Fruit fly (Drosophila melanogaster): ENCODE data around the gene Amt.
A peak's percentile ranks its signal among the peaks of the same experiment; 100 is the strongest.

The Amt gene

DNA sequence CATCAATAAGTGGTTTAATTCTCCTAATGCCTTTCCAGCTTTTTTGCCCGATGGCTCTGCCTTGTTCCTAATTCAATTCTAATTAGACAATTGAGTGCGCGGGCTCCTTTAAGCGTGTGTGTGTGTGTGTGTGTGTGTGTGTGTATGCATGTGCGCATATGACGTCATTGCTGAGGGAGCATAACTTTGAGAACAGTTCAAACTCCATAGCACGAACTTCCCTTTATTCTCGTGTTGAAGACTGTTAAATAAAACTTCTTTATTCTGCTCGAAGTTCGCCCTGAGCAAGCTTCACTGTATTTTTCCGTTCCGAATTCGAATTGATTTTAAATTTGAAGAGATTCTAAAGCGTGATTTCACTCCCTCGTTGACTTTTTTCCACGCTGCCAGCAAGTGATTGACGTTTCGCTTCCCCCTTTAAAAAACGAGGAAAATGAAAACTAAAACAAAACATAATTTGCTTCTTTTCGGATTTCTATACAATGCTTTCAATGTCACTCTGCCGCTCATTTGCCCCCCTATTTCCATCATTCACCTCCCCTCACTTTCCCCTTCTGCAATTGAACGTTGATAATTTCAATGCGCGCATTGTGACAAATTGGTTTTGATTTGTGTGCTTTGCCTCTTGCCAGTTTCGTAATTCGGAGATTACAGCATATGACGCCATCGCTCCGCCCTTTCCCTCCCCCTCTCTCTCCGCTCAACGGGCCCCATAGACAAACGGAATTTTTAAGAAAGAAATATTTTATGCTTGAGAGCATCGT is 43.5 kb upstream of the Amt start (continued):
- no peak for TF ChIP-seq ems (GFP tag; optimal IDR thresholded peaks at IDR 0.05)
- peak; percentile 1 for TF ChIP-seq CG12219 (GFP tag; optimal IDR thresholded peaks at IDR 0.05)
- peak; percentile 19 for TF ChIP-seq Myb (GFP tag; optimal IDR thresholded peaks at IDR 0.05)
- peak; percentile 35 for TF ChIP-seq CG1603 (tag; optimal IDR thresholded peaks at IDR 0.05)
- TF ChIP-seq pros (GFP tag; optimal IDR thresholded peaks at IDR 0.05): peak; percentile 3
- TF ChIP-seq chm (GFP tag; IDR thresholded peaks at IDR 0.05): no peak
- peak; percentile 8 for TF ChIP-seq CG10209 (GFP tag; optimal IDR thresholded peaks at IDR 0.05)
- no peak for TF ChIP-seq fru (optimal IDR thresholded peaks at IDR 0.05)
- TF ChIP-seq Hmr (GFP tag; optimal IDR thresholded peaks at IDR 0.05): peak; percentile 20
- peak; percentile 77 for TF ChIP-seq oc (tag; optimal IDR thresholded peaks at IDR 0.05)
- TF ChIP-seq CG1529 (GFP tag; optimal IDR thresholded peaks at IDR 0.05): no peak
- peak; percentile 14 for TF ChIP-seq CG8924 (tag; optimal IDR thresholded peaks at IDR 0.05)
- peak; percentile 30 for TF ChIP-seq abd-A (tag; optimal IDR thresholded peaks at IDR 0.05)
- peak; percentile 35 for TF ChIP-seq CoRest (tag; optimal IDR thresholded peaks at IDR 0.05)
- peak; percentile 52 for TF ChIP-seq ftz-f1 (GFP tag; optimal IDR thresholded peaks at IDR 0.05)
- TF ChIP-seq onecut (GFP tag; IDR thresholded peaks at IDR 0.05): peak; percentile 42
- peak; percentile 16 for TF ChIP-seq tin (GFP tag; optimal IDR thresholded peaks at IDR 0.05)
- peak; percentile 32 for TF ChIP-seq CG11504 (tag; optimal IDR thresholded peaks at IDR 0.05)
- peak; percentile 28 for TF ChIP-seq Xbp1 (GFP tag; optimal IDR thresholded peaks at IDR 0.05)
- peak in 1 of 2 experiments; percentile 49 for TF ChIP-seq bsh (GFP tag; optimal IDR thresholded peaks at IDR 0.05)
- TF ChIP-seq CG34376 (GFP tag; optimal IDR thresholded peaks at IDR 0.05): peak; percentile 63
- peak; percentile 35 for TF ChIP-seq CG7786 (GFP tag; optimal IDR thresholded peaks at IDR 0.05)
- peak; percentile 17 for TF ChIP-seq repo (GFP tag; optimal IDR thresholded peaks at IDR 0.05)
- peak; percentile 7 for TF ChIP-seq CG15696 (tag; optimal IDR thresholded peaks at IDR 0.05)
- TF ChIP-seq Meics (GFP tag; optimal IDR thresholded peaks at IDR 0.05): peak; percentile 50
- peak; percentile 37 for TF ChIP-seq CG7839 (tag; optimal IDR thresholded peaks at IDR 0.05)
- peak; percentile 16 for TF ChIP-seq CG13624 (GFP tag; optimal IDR thresholded peaks at IDR 0.05)
- peak; percentile 35 for TF ChIP-seq CG13424 (tag; optimal IDR thresholded peaks at IDR 0.05)
- TF ChIP-seq CG10366 (GFP tag; IDR thresholded peaks at IDR 0.05): no peak
- peak; percentile 48 for TF ChIP-seq Atf-2 (GFP tag; optimal IDR thresholded peaks at IDR 0.05)
- TF ChIP-seq CG8281 (tag; optimal IDR thresholded peaks at IDR 0.05): peak; percentile 41
- peak; percentile 2 for TF ChIP-seq gcm (GFP tag; optimal IDR thresholded peaks at IDR 0.05)
- TF ChIP-seq CG10274 (GFP tag; optimal IDR thresholded peaks at IDR 0.05): no peak
- TF ChIP-seq zfh2 (GFP tag; optimal IDR thresholded peaks at IDR 0.05): peak; percentile 6
- TF ChIP-seq bcd (GFP tag; optimal IDR thresholded peaks at IDR 0.05): peak; percentile 18
- TF ChIP-seq dmrt99B (tag; optimal IDR thresholded peaks at IDR 0.05): peak; percentile 30
- TF ChIP-seq CG8388 (GFP tag; optimal IDR thresholded peaks at IDR 0.05): peak; percentile 13
- TF ChIP-seq CG8290 (GFP tag; optimal IDR thresholded peaks at IDR 0.05): no peak
- peak in 1 of 2 experiments; percentile 53 for TF ChIP-seq CG8290 (tag; optimal IDR thresholded peaks at IDR 0.05)
- peak; percentile 87 for TF ChIP-seq Med (GFP tag)
- no peak for TF ChIP-seq nmo (GFP tag; optimal IDR thresholded peaks at IDR 0.05)
- TF ChIP-seq sna (GFP tag; IDR thresholded peaks at IDR 0.05; ENCODE audit: partially characterized antibody): no peak
- TF ChIP-seq mirr (GFP tag; optimal IDR thresholded peaks at IDR 0.05): peak; percentile 58
- TF ChIP-seq CG10431 (GFP tag; optimal IDR thresholded peaks at IDR 0.05): no peak
- TF ChIP-seq CG8944 (GFP tag; optimal IDR thresholded peaks at IDR 0.05): no peak
- TF ChIP-seq crc (GFP tag; optimal IDR thresholded peaks at IDR 0.05): peak; percentile 20
- no peak for TF ChIP-seq CG9932 (GFP tag; IDR thresholded peaks at IDR 0.05)
- no peak for TF ChIP-seq Nf-YA (GFP tag; IDR thresholded peaks at IDR 0.05)
- no peak for TF ChIP-seq luna (GFP tag; optimal IDR thresholded peaks at IDR 0.05)

Measured in whole organism, embryonic.